Worm (Caenorhabditis elegans) whole organism, L1 larva: Measurements from ENCODE around the gene suex-2.

Experiments
- C16A3.4 ChIP-seq: fragments of 150-350 bp; optimal IDR thresholded peaks from 2 replicates; lab custom pipeline; 2014; ENCODE audit warnings: missing biosample characterization, missing genetic modification characterization
- F16B12.6 ChIP-seq: fragments of 150-350 bp; optimal IDR thresholded peaks from 2 replicates; lab custom pipeline; 2014; ENCODE audit warnings: missing biosample characterization, missing genetic modification characterization
- ama-1 ChIP-seq: fragments of 150-350 bp; optimal IDR thresholded peaks from 2 replicates; lab custom pipeline; 2014
- ceh-63 ChIP-seq: fragments of 200-800 bp; sonication (Bioruptor generic); optimal IDR thresholded peaks from 2 replicates; lab custom pipeline; 2018; ENCODE audit warnings: mild to moderate bottlenecking, missing genetic modification characterization, missing compliant biosample characterization
- ceh-8 ChIP-seq: fragments of 200-800 bp; sonication (Bioruptor generic); optimal IDR thresholded peaks from 2 replicates; lab custom pipeline; 2018; ENCODE audit warnings: mild to moderate bottlenecking, missing genetic modification characterization, moderate library complexity, missing compliant biosample characterization
- ceh-88 ChIP-seq: fragments of 200-800 bp; sonication (Bioruptor generic); IDR thresholded peaks from 2 replicates; pipeline ENCODE4 v1.3.6; 2022; ENCODE audit warnings: missing genetic modification characterization, missing compliant biosample characterization
- ces-1 ChIP-seq: fragments of 150-350 bp; optimal IDR thresholded peaks from 2 replicates; lab custom pipeline; 2014; ENCODE audit warnings: missing biosample characterization, missing genetic modification reagents, missing genetic modification characterization
- dpl-1 ChIP-seq, 3 experiments: fragments of 150-350 bp in 2 of 3; sonication (generic microtip) in 1 of 3; optimal IDR thresholded peaks; 2 replicates each; lab custom pipeline; 2014 to 2017; ENCODE audit warnings: missing biosample characterization in 3 of 3, missing genetic modification characterization in 3 of 3, missing genetic modification reagents in 3 of 3
- dsc-1 ChIP-seq: sonication (generic microtip); optimal IDR thresholded peaks from 2 replicates; lab custom pipeline; 2016; ENCODE audit warnings: mild to moderate bottlenecking, missing genetic modification characterization, missing compliant biosample characterization
- efl-3 ChIP-seq: fragments of 200-800 bp; sonication (Bioruptor generic); optimal IDR thresholded peaks from 2 replicates; lab custom pipeline; 2018; ENCODE audit warnings: mild to moderate bottlenecking, missing genetic modification characterization, missing compliant biosample characterization
- egl-13 ChIP-seq: sonication (generic microtip); optimal IDR thresholded peaks from 2 replicates; lab custom pipeline; 2016; ENCODE audit warnings: missing genotype, missing genetic modification reagents, missing genetic modification characterization, missing compliant biosample characterization
- ets-5 ChIP-seq: fragments of 200-800 bp; sonication (Bioruptor generic); IDR thresholded peaks from 2 replicates; pipeline ENCODE4 v1.3.6; 2022; ENCODE audit warnings: missing genetic modification characterization, missing compliant biosample characterization
- hlh-4 ChIP-seq: sonication (generic microtip); optimal IDR thresholded peaks from 2 replicates; lab custom pipeline; 2016; ENCODE audit warnings: mild to moderate bottlenecking, missing genetic modification characterization, missing compliant biosample characterization
- irx-1 ChIP-seq: sonication (generic microtip); optimal IDR thresholded peaks from 2 replicates; lab custom pipeline; 2016; ENCODE audit warnings: missing genetic modification characterization, missing compliant biosample characterization
- jun-1 ChIP-seq: fragments of 150-350 bp; optimal IDR thresholded peaks from 2 replicates; lab custom pipeline; 2014; ENCODE audit warnings: missing biosample characterization, missing genetic modification reagents, missing genetic modification characterization
- lin-14 ChIP-seq: fragments of 200-800 bp; sonication (Bioruptor generic); optimal IDR thresholded peaks from 2 replicates; lab custom pipeline; 2018; ENCODE audit warnings: mild to moderate bottlenecking, missing genetic modification characterization, moderate library complexity, missing compliant biosample characterization
- lin-15B ChIP-seq: fragments of 150-350 bp; sonication (generic microtip); optimal IDR thresholded peaks from 3 replicates; lab custom pipeline; 2014; ENCODE audit warnings: missing biosample characterization, missing genetic modification characterization
- lin-35 ChIP-seq, 2 experiments: fragments of 150-350 bp; optimal IDR thresholded peaks; 2 replicates each; lab custom pipeline; 2014; ENCODE audit warnings: missing biosample characterization in 2 of 2, missing genetic modification characterization in 2 of 2, missing genetic modification reagents in 2 of 2
- lin-39 ChIP-seq: fragments of 150-350 bp; optimal IDR thresholded peaks from 2 replicates; lab custom pipeline; 2014; ENCODE audit warnings: missing biosample characterization, missing genetic modification reagents, missing genetic modification characterization
- lsy-2 ChIP-seq, 2 experiments: fragments of 150-350 bp; optimal IDR thresholded peaks; 2 replicates each; lab custom pipeline; 2014; ENCODE audit warnings: missing biosample characterization in 2 of 2, missing genetic modification characterization in 2 of 2
- mef-2 ChIP-seq: fragments of 150-350 bp; optimal IDR thresholded peaks from 2 replicates; lab custom pipeline; 2014; ENCODE audit warnings: missing biosample characterization, missing genetic modification characterization
- nhr-12 ChIP-seq: sonication (generic microtip); optimal IDR thresholded peaks from 2 replicates; lab custom pipeline; 2017; ENCODE audit warnings: missing biosample characterization, missing genetic modification characterization
- nhr-237 ChIP-seq: fragments of 150-350 bp; optimal IDR thresholded peaks from 2 replicates; lab custom pipeline; 2014; ENCODE audit warnings: missing biosample characterization, missing genetic modification characterization
- nhr-28 ChIP-seq: fragments of 150-350 bp; optimal IDR thresholded peaks from 2 replicates; lab custom pipeline; 2014; ENCODE audit warnings: missing biosample characterization, missing genetic modification characterization
- nhr-47 ChIP-seq: sonication (generic microtip); optimal IDR thresholded peaks from 2 replicates; lab custom pipeline; 2016; ENCODE audit warnings: mild to moderate bottlenecking, missing genetic modification characterization, moderate library complexity, missing compliant biosample characterization
- nhr-71 ChIP-seq: sonication (generic microtip); optimal IDR thresholded peaks from 2 replicates; lab custom pipeline; 2016; ENCODE audit warnings: mild to moderate bottlenecking, missing genetic modification characterization, moderate library complexity, missing compliant biosample characterization
- nhr-76 ChIP-seq: sonication (generic microtip); optimal IDR thresholded peaks from 2 replicates; lab custom pipeline; 2017; ENCODE audit warnings: missing biosample characterization, missing genetic modification characterization
- nhr-90 ChIP-seq: sonication (generic microtip); optimal IDR thresholded peaks from 2 replicates; lab custom pipeline; 2016; ENCODE audit warnings: mild to moderate bottlenecking, missing genetic modification characterization, missing compliant biosample characterization; ENCODE audit not compliant: poor library complexity
- pqm-1 ChIP-seq: sonication (generic microtip); optimal IDR thresholded peaks from 3 replicates; lab custom pipeline; 2017; ENCODE audit warnings: missing biosample characterization, missing genetic modification characterization
- rnt-1 ChIP-seq: sonication (generic microtip); optimal IDR thresholded peaks from 2 replicates; lab custom pipeline; 2016; ENCODE audit warnings: mild to moderate bottlenecking, missing genetic modification characterization, moderate library complexity, missing compliant biosample characterization
- snu-23 ChIP-seq: sonication (generic microtip); optimal IDR thresholded peaks from 2 replicates; lab custom pipeline; 2016; ENCODE audit warnings: missing genetic modification characterization, missing compliant biosample characterization
- sptf-1 ChIP-seq: fragments of 150-350 bp; optimal IDR thresholded peaks from 2 replicates; lab custom pipeline; 2014; ENCODE audit warnings: missing biosample characterization, missing genetic modification characterization
- tbx-2 ChIP-seq: sonication (generic microtip); optimal IDR thresholded peaks from 2 replicates; lab custom pipeline; 2016; ENCODE audit warnings: missing genetic modification characterization, missing compliant biosample characterization
- unc-30 ChIP-seq: sonication (generic microtip); optimal IDR thresholded peaks from 2 replicates; lab custom pipeline; 2017; ENCODE audit warnings: missing biosample characterization, missing genetic modification characterization
- unc-62 ChIP-seq: fragments of 150-350 bp; optimal IDR thresholded peaks from 2 replicates; lab custom pipeline; 2014; ENCODE audit warnings: missing biosample characterization, missing genetic modification reagents, missing genetic modification characterization
- unc-86 ChIP-seq: sonication (generic microtip); optimal IDR thresholded peaks from 2 replicates; lab custom pipeline; 2016; ENCODE audit warnings: missing genetic modification characterization, missing compliant biosample characterization
- unc-98 ChIP-seq: fragments of 200-800 bp; sonication (Bioruptor generic); IDR thresholded peaks from 2 replicates; pipeline ENCODE4 v1.3.6; 2022; ENCODE audit warnings: missing genetic modification characterization, missing compliant biosample characterization
- zip-4 ChIP-seq: fragments of 200-800 bp; sonication (Bioruptor generic); optimal IDR thresholded peaks from 2 replicates; lab custom pipeline; 2018; ENCODE audit warnings: mild to moderate bottlenecking, missing genetic modification characterization, moderate library complexity, missing compliant biosample characterization
- ztf-4 ChIP-seq: fragments of 150-350 bp; optimal IDR thresholded peaks from 2 replicates; lab custom pipeline; 2014; ENCODE audit warnings: missing biosample characterization, missing genetic modification characterization

Gene suex-2

DNA sequence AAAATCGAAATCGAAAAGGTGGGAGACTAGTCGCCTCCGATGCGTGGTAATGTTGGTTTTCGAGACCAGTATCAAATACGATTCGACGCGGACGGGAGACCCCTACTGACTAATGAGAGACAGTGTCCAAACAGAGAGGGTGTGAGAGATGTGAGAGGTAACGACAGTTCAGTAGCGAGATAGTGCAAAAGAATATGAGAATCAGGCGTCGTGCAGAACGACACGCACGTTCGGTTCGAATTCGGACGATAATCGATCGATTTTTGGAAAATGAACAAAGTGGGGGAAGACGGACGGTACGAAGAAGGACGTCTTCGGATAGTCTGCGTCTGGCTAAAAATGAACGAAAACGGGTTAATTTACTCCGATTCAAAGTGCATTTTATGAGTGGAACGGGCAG lies 46.1 kb upstream of the suex-2 start, which contains the start of gene D1046.16 (continued):
- TF ChIP-seq unc-62, result no peak
- no peak for TF ChIP-seq hlh-4 (tag; lab: Kevin White, UChicago)
- no peak for TF ChIP-seq ceh-88 (GFP tag; lab: Robert Waterston, UW)
- TF ChIP-seq nhr-47 (tag; lab: Kevin White, UChicago), result no peak
- TF ChIP-seq nhr-90 (tag; lab: Kevin White, UChicago), result peak; percentile 51
- no peak for TF ChIP-seq C16A3.4 (tag; lab: Kevin White, UChicago)
- TF ChIP-seq lin-15B (tag; lab: Kevin White, UChicago), result no peak
- TF ChIP-seq ces-1 (GFP tag; lab: Kevin White, UChicago), result no peak
- TF ChIP-seq lin-35 (GFP tag; optimal IDR thresholded peaks at IDR 0.05; lab: Kevin White, UChicago), result peak; percentile 36 to 66
- TF ChIP-seq egl-13 (tag; lab: Kevin White, UChicago), result no peak
- peak; percentile 4 for TF ChIP-seq nhr-71 (tag; lab: Kevin White, UChicago)
- no peak for TF ChIP-seq F16B12.6 (tag; lab: Kevin White, UChicago)
- no peak for TF ChIP-seq unc-98 (GFP tag; lab: Robert Waterston, UW)
- no peak for TF ChIP-seq dsc-1 (tag; lab: Kevin White, UChicago)
- no peak for TF ChIP-seq nhr-76 (tag; lab: Kevin White, UChicago)
- TF ChIP-seq ztf-4, result no peak
- no peak for TF ChIP-seq nhr-28 (tag; lab: Kevin White, UChicago)
- no peak for TF ChIP-seq nhr-12
- TF ChIP-seq nhr-237 (tag; lab: Kevin White, UChicago), result no peak
- TF ChIP-seq ceh-63, result no peak
- TF ChIP-seq efl-3 (GFP tag; lab: Kevin White, UChicago), result no peak
- TF ChIP-seq unc-86 (tag; lab: Kevin White, UChicago), result no peak
- TF ChIP-seq pqm-1 (tag; lab: Kevin White, UChicago), result no peak
- TF ChIP-seq lsy-2 (tag; optimal IDR thresholded peaks at IDR 0.05; lab: Kevin White, UChicago), result peak in 1 of 2 experiments; percentile 43
- TF ChIP-seq sptf-1, result no peak
- no peak for TF ChIP-seq mef-2 (tag; lab: Kevin White, UChicago)
- TF ChIP-seq tbx-2 (tag; lab: Kevin White, UChicago), result no peak
- TF ChIP-seq lin-14 (GFP tag; lab: Kevin White, UChicago), result peak; percentile 80
- TF ChIP-seq lin-39 (tag; lab: Kevin White, UChicago), result no peak
- TF ChIP-seq unc-30, result no peak
- peak in 1 of 3 experiments; percentile 17 for TF ChIP-seq dpl-1 (GFP tag; optimal IDR thresholded peaks at IDR 0.05; lab: Kevin White, UChicago)

ce11 chrIV:8923381-8923780 lies 44.7 kb upstream of the suex-2 start:
- no peak for TF ChIP-seq jun-1 (tag; lab: Kevin White, UChicago)
- no peak for TF ChIP-seq zip-4 (GFP tag; lab: Kevin White, UChicago)
- TF ChIP-seq lin-39 (tag; lab: Kevin White, UChicago), result no peak
- no peak for TF ChIP-seq rnt-1 (tag; lab: Kevin White, UChicago)
- TF ChIP-seq efl-3 (GFP tag; lab: Kevin White, UChicago), result no peak
- TF ChIP-seq, all 84 proteins: peak for 0

DNA sequence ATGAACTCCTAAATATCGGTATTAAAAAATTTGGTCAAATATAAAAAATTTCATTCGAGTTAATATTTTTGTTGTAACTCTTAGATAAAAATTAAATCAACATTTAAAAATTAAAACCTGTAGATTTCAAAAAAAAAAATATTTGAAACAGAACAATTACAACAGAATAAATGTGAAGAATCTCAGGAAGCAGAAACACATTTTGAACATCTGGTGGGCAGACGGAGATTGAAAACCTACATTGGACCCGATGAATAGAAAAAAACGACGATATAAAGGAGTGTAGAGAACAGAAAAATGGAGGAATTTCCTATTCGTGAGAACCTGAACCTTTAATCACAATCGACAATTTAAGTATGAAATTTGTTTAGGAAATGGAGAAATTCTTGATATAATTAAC lies 44.0 kb upstream of the suex-2 start:
- TF ChIP-seq ama-1, result no peak
- peak; percentile 67 for TF ChIP-seq dsc-1 (tag; lab: Kevin White, UChicago)
- no peak for TF ChIP-seq irx-1 (tag; lab: Kevin White, UChicago)
- no peak for TF ChIP-seq tbx-2 (tag; lab: Kevin White, UChicago)
- no peak for TF ChIP-seq ceh-8 (GFP tag; lab: Kevin White, UChicago)
- no peak for TF ChIP-seq ets-5 (GFP tag; lab: Robert Waterston, UW)
- no peak for TF ChIP-seq snu-23 (GFP tag; lab: Kevin White, UChicago)
